Worm (Caenorhabditis elegans) whole organism, late embryonic: ENCODE results near the gene wrk-1.

Experiments used
- nhr-11 ChIP-seq: fragments of 150-350 bp; optimal IDR thresholded peaks from 2 replicates; lab custom pipeline; 2014; ENCODE audit warnings: missing biosample characterization, missing genetic modification characterization
- pha-4 ChIP-seq: fragments of 150-350 bp; optimal IDR thresholded peaks from 2 replicates; lab custom pipeline; 2018; ENCODE audit warnings: missing biosample characterization, missing genetic modification reagents, missing genetic modification characterization
- rnt-1 ChIP-seq: sonication (generic microtip); optimal IDR thresholded peaks from 2 replicates; lab custom pipeline; 2016; ENCODE audit warnings: missing genetic modification characterization, missing compliant biosample characterization

- TF ChIP-seq rnt-1 (tag; lab: Kevin White, UChicago) (no peak), nhr-11 (tag; lab: Kevin White, UChicago) (no peak), pha-4 (tag; lab: Kevin White, UChicago) (no peak)
Measured at ce11 chrX:8419252-8419651, 26.9 kb upstream of the wrk-1 start.
